Worm (Caenorhabditis elegans): ENCODE results near the gene lin-33.

ce11 chrIV:5959951-5960350 lies 29.5 kb downstream of the lin-33 start:
- TF ChIP-seq ces-1 (GFP tag; optimal IDR thresholded peaks at IDR 0.05) (no peak), aly-2 (tag; optimal IDR thresholded peaks at IDR 0.05) (no peak), pha-4 (GFP tag; IDR thresholded peaks at IDR 0.05) (no peak), pha-4 (tag; optimal IDR thresholded peaks at IDR 0.05) (no peak), unc-62 (GFP tag; optimal IDR thresholded peaks at IDR 0.05 in 1 of 2) (peak in 1 of 2 experiments; percentile 90), unc-62 (tag; optimal IDR thresholded peaks at IDR 0.05) (no peak), dmd-6 (GFP tag; IDR thresholded peaks at IDR 0.05) (no peak), nhr-6 (tag; optimal IDR thresholded peaks at IDR 0.05) (no peak), hif-1 (tag; optimal IDR thresholded peaks at IDR 0.05) (no peak), ama-1 (optimal IDR thresholded peaks at IDR 0.05) (no peak), snpc-4 (tag; optimal IDR thresholded peaks at IDR 0.05) (no peak), nhr-28 (tag; optimal IDR thresholded peaks at IDR 0.05) (no peak), pqm-1 (tag; optimal IDR thresholded peaks at IDR 0.05) (no peak), nhr-237 (tag; optimal IDR thresholded peaks at IDR 0.05) (no peak), R02D3.7 (tag; optimal IDR thresholded peaks at IDR 0.05) (no peak)
